Worm (Caenorhabditis elegans) whole organism, early embryonic: Measurements from ENCODE around the gene srx-80.

Experiments
- B0310.2 ChIP-seq: sonication (generic microtip); optimal IDR thresholded peaks from 2 replicates; lab custom pipeline; 2016; ENCODE audit warnings: mild to moderate bottlenecking, missing genetic modification characterization, missing compliant biosample characterization
- F13C5.2 ChIP-seq: sonication (generic microtip); optimal IDR thresholded peaks from 2 replicates; lab custom pipeline; 2017; ENCODE audit warnings: mild to moderate bottlenecking, missing genetic modification characterization, inconsistent platforms, missing compliant biosample characterization
- aly-1 ChIP-seq: sonication (generic microtip); optimal IDR thresholded peaks from 2 replicates; lab custom pipeline; 2016; ENCODE audit warnings: missing genetic modification characterization, missing compliant biosample characterization
- ama-1 ChIP-seq: fragments of 150-350 bp; optimal IDR thresholded peaks from 2 replicates; lab custom pipeline; 2014
- ceh-13 ChIP-seq: fragments of 200-800 bp; sonication (Bioruptor generic); optimal IDR thresholded peaks from 2 replicates; lab custom pipeline; 2018; ENCODE audit warnings: mild to moderate bottlenecking, missing genetic modification characterization, missing compliant biosample characterization
- ceh-36 ChIP-seq: sonication (generic microtip); optimal IDR thresholded peaks from 2 replicates; lab custom pipeline; 2016; ENCODE audit warnings: missing genetic modification characterization, inconsistent platforms, missing compliant biosample characterization
- ets-7 ChIP-seq: sonication (generic microtip); optimal IDR thresholded peaks from 2 replicates; lab custom pipeline; 2016; ENCODE audit warnings: missing genotype, missing genetic modification characterization, missing compliant biosample characterization
- flt-1 ChIP-seq: fragments of 200-800 bp; sonication (Bioruptor generic); IDR thresholded peaks from 2 replicates; pipeline ENCODE4 v1.3.6; 2022; ENCODE audit warnings: missing genetic modification characterization, missing compliant biosample characterization
- hmbx-1 ChIP-seq: sonication (generic microtip); optimal IDR thresholded peaks from 2 replicates; lab custom pipeline; 2016; ENCODE audit warnings: mild to moderate bottlenecking, missing genetic modification characterization, missing compliant biosample characterization
- hmg-4 ChIP-seq: fragments of 200-800 bp; sonication (Bioruptor generic); optimal IDR thresholded peaks from 2 replicates; lab custom pipeline; 2018; ENCODE audit warnings: mild to moderate bottlenecking, missing genetic modification characterization, missing compliant biosample characterization
- hnd-1 ChIP-seq: sonication (generic microtip); optimal IDR thresholded peaks from 2 replicates; lab custom pipeline; 2016; ENCODE audit warnings: missing genetic modification characterization, missing compliant biosample characterization
- pes-1 ChIP-seq: fragments of 200-800 bp; sonication (Bioruptor generic); IDR thresholded peaks from 2 replicates; pipeline ENCODE4 v1.3.6; 2022; ENCODE audit warnings: missing genetic modification reagents, missing genetic modification characterization, missing compliant biosample characterization
- scrt-1 ChIP-seq: fragments of 200-800 bp; sonication (Bioruptor generic); IDR thresholded peaks from 2 replicates; pipeline ENCODE4 v1.3.6; 2022; ENCODE audit warnings: missing genetic modification characterization, missing compliant biosample characterization
- sea-1 ChIP-seq: fragments of 200-800 bp; sonication (Bioruptor generic); conservative IDR thresholded peaks from 2 replicates; pipeline ENCODE4 v1.3.6; 2022; ENCODE audit warnings: missing genetic modification characterization, missing compliant biosample characterization
- tbx-11 ChIP-seq: fragments of 200-800 bp; sonication (Bioruptor generic); IDR thresholded peaks from 2 replicates; pipeline ENCODE4 v1.3.6; 2022; ENCODE audit warnings: missing genetic modification characterization, missing compliant biosample characterization
- tbx-37 ChIP-seq: fragments of 200-800 bp; sonication (Bioruptor generic); conservative IDR thresholded peaks from 2 replicates; pipeline ENCODE4 v1.3.6; 2022; ENCODE audit warnings: missing genetic modification reagents, missing genetic modification characterization, missing compliant biosample characterization
- tra-4 ChIP-seq: sonication (generic microtip); optimal IDR thresholded peaks from 2 replicates; lab custom pipeline; 2017; ENCODE audit warnings: missing genetic modification characterization, missing compliant biosample characterization

The srx-80 gene

DNA sequence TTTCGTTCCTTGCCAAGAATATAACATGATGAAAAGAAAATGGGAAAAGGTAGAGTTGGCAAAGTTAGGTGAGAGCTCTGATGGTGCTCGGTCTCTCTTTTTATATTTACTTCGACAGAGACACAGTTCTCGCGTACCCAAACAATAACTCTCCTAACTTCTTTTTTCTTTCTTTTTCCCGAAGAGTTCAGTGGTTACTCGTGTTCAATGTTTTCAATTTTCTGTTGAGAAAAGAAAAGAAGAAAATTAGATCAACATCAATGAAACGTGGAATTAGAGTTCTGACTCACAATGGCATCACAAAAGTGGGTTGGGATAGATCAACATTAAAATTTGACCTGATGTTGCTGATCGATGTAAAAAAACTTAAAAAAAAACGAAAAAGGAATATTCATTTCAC, 12.9 kb downstream of the srx-80 start, which contains the start of gene idpp-16:
TSS of gene idpp-16 (minus strand) at position 101 of the 400 bp plus-strand sequence.
- TF ChIP-seq B0310.2: no peak
- TF ChIP-seq ama-1: no peak
- no peak for TF ChIP-seq ceh-13
- TF ChIP-seq hmbx-1 (tag; lab: Kevin White, UChicago): no peak
- TF ChIP-seq pes-1 (GFP tag; lab: Robert Waterston, UW): no peak
- TF ChIP-seq sea-1 (GFP tag; lab: Robert Waterston, UW): no peak
- TF ChIP-seq tbx-11 (GFP tag; lab: Robert Waterston, UW): no peak
- TF ChIP-seq ceh-36 (tag; lab: Kevin White, UChicago): no peak
- no peak for TF ChIP-seq tra-4 (tag; lab: Kevin White, UChicago)
- TF ChIP-seq aly-1 (tag; lab: Kevin White, UChicago): no peak
- no peak for TF ChIP-seq tbx-37 (GFP tag; lab: Robert Waterston, UW)
- no peak for TF ChIP-seq flt-1 (GFP tag; lab: Robert Waterston, UW)
- TF ChIP-seq hmg-4: no peak
- no peak for TF ChIP-seq ets-7 (tag; lab: Kevin White, UChicago)

DNA sequence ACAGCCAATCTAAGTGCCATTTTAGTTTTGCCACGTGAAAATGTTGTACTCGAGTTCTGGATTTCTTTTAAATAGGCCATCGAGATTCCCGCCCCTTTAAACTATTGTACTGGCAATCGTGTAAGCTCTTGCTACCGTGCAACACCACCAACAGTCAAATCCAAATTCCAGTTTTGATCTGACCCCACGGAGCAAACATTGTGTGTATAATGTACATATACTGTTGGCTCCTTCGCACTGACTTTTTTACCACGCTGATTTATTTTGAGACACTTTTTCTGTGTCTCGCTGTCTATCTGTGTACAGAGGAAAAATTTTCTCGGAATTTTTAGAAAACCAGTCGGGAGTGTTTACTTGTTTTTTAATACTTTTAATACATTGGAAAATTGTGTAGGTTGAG, 16.5 kb downstream of the srx-80 start, which contains the start of gene piit-1:
TSS of gene piit-1 (minus strand) at position 101 of the 400 bp plus-strand sequence.
- TF ChIP-seq F13C5.2 (tag; lab: Kevin White, UChicago): no peak
- no peak for TF ChIP-seq hmg-4
- TF ChIP-seq hnd-1 (tag; lab: Kevin White, UChicago): no peak
- no peak for TF ChIP-seq tra-4 (tag; lab: Kevin White, UChicago)
- TF ChIP-seq ets-7 (tag; lab: Kevin White, UChicago): no peak
- TF ChIP-seq tbx-11 (GFP tag; lab: Robert Waterston, UW): no peak
- TF ChIP-seq aly-1 (tag; lab: Kevin White, UChicago): no peak
- no peak for TF ChIP-seq tbx-37 (GFP tag; lab: Robert Waterston, UW)
- TF ChIP-seq pes-1 (GFP tag; lab: Robert Waterston, UW): no peak
- no peak for TF ChIP-seq scrt-1 (GFP tag; lab: Robert Waterston, UW)

DNA sequence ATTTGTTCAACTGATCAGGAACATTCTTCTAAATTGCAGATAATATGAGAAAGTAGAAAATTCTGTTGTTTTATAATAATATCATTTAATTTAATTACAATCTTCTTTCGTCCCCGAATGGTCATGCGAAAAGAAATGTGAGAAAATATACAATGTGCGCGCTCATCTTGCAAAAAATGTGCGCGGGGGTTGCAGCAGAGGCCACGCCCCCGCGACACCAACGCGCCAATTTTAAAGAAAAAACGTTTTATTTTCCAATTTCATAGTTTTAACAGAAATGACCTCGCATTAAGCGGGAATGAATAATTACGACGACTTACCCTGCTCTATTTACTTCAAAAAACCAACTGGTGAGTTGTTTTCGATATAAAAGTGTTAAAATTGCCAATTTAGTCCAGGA, 17.0 kb downstream of the srx-80 start, which contains the start of gene sas-5:
TSS of gene sas-5 (plus strand) at position 257 of the 400 bp plus-strand sequence.
- TF ChIP-seq ceh-13 (peak; percentile 57), B0310.2 (peak; percentile 64), scrt-1 (GFP tag; lab: Robert Waterston, UW) (no peak; the same call in 1 of the 2 replicates), ceh-36 (tag; lab: Kevin White, UChicago) (peak; percentile 51), tbx-37 (GFP tag; lab: Robert Waterston, UW) (peak; percentile 82), pes-1 (GFP tag; lab: Robert Waterston, UW) (peak; percentile 88), aly-1 (tag; lab: Kevin White, UChicago) (peak; percentile 54), flt-1 (GFP tag; lab: Robert Waterston, UW) (no peak; the same call in 1 of the 2 replicates), F13C5.2 (tag; lab: Kevin White, UChicago) (peak; percentile 92), hmbx-1 (tag; lab: Kevin White, UChicago) (peak; percentile 8), hmg-4 (peak; percentile 81), tbx-11 (GFP tag; lab: Robert Waterston, UW) (peak; percentile 73), ets-7 (tag; lab: Kevin White, UChicago) (peak; percentile 38), tra-4 (tag; lab: Kevin White, UChicago) (peak; percentile 59), ama-1 (no peak), hnd-1 (tag; lab: Kevin White, UChicago) (peak; percentile 65), sea-1 (GFP tag; lab: Robert Waterston, UW) (peak; percentile 83)

DNA sequence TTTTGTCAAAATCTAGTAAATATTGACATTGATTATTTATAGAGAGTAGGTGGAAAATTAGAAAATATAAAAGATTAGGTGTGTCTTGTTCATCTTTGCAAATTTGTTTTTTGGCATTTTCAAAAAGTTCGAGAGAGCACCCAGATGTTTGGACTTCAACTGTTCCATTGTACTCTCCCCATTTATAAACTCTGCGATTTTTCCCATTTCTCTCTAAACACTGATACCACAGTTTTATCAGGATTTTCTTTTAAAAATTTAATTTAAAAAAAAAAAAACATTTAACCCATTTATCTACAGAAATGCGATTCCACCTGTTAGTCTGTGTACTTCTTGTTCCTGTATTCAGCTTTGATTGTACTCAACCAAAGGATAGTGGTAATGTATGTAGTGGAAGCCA, 19.5 kb downstream of the srx-80 start, which contains the start of gene tag-290:
TSS of gene tag-290 (plus strand) at position 301 of the 400 bp plus-strand sequence.
- TF ChIP-seq ama-1 (no peak), hmg-4 (no peak), ets-7 (tag; lab: Kevin White, UChicago) (no peak), ceh-13 (no peak), hmbx-1 (tag; lab: Kevin White, UChicago) (no peak), tbx-11 (GFP tag; lab: Robert Waterston, UW) (no peak), sea-1 (GFP tag; lab: Robert Waterston, UW) (no peak), aly-1 (tag; lab: Kevin White, UChicago) (no peak), B0310.2 (no peak)

DNA sequence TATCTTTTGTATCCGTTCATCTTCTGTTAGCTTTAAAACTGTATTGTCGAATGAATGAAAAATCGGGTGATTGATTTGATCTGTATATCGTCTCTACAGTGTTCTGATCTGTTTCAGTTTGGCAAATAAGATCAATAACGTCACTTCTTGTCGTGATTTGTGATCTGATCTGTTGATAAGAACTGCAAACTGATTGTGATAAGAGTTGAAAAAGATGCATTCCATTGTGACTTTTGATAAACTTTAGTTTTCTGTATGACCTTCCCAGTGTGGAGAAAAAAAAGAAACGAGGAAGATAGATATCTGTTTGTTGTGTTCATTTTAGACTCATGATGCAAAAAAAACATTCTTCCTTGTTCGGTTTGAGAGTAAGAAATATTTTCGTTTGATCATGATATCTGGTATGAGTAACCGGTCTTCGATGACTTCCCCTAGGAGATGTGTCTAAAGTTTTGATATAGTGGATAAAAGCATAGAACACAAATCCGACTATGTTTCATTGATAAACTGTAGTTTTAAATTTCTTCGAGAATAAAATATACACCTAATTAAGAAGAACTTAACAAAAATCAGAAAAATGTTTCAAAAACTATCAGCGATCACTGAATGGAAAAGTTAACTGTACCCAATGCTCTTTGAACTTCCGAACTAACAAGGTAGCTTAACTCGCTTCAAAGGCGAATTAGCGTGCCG, 21.4 kb downstream of the srx-80 start:
- TF ChIP-seq B0310.2: no peak
- no peak for TF ChIP-seq F13C5.2 (tag; lab: Kevin White, UChicago)
- no peak for TF ChIP-seq tra-4 (tag; lab: Kevin White, UChicago)
- TF ChIP-seq scrt-1 (GFP tag; lab: Robert Waterston, UW): no peak
- TF ChIP-seq aly-1 (tag; lab: Kevin White, UChicago): no peak
- no peak for TF ChIP-seq tbx-37 (GFP tag; lab: Robert Waterston, UW)
- TF ChIP-seq ceh-13: no peak
- no peak for TF ChIP-seq ets-7 (tag; lab: Kevin White, UChicago)
- TF ChIP-seq flt-1 (GFP tag; lab: Robert Waterston, UW): no peak
- no peak for TF ChIP-seq hmbx-1 (tag; lab: Kevin White, UChicago)
- no peak for TF ChIP-seq tbx-11 (GFP tag; lab: Robert Waterston, UW)
- no peak for TF ChIP-seq ama-1
- no peak for TF ChIP-seq sea-1 (GFP tag; lab: Robert Waterston, UW)

DNA sequence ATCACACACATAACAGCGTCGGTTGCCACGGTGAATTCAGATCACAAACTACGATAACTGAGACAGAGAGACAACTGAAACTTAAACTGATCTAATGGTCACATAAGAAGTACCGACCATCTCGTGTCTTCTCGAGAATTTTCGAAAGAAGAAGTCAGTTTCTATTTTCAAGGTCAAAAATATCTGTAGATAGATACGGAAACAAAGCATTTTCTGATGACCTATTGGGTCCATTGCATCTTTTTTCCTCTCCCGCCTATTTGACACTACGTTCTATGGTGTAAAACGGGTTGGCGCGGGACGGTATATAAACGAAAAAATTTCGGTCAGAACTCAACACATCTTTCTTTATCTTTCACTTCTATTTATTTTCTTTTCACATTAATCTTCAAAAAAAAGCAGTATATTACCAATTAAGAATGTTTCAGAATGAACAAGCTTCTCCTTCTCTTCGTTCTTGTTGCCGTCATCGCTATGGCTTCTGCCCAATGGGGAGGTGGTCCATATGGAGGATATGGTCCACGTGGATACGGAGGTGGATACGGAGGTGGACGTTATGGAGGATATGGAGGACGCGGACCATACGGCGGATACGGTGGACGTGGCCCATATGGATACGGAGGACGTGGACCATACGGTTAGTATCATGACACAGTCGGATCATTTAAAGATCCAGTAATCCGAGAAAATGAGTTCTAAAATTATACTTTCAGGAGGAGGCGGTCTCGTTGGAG, 22.6 kb downstream of the srx-80 start, which contains the start of gene nlp-24:
TSS of gene nlp-24 (plus strand) at position 429 of the 734 bp plus-strand sequence.
- TF ChIP-seq flt-1 (GFP tag; lab: Robert Waterston, UW): no peak
- TF ChIP-seq pes-1 (GFP tag; lab: Robert Waterston, UW): no peak
- no peak for TF ChIP-seq aly-1 (tag; lab: Kevin White, UChicago)
- no peak for TF ChIP-seq tbx-37 (GFP tag; lab: Robert Waterston, UW)
